In genomic region chrX:15340743-15341142, ce11 we compare ENCODE assay signal across 5 worm cellular contexts.
TF ChIP-seq lines count a peak whose summit lies in the region.

No protein-coding gene starts in this region.

TF ChIP-seq in whole organism, L1 larva, 84 proteins besides CTCF, POLR2A, EP300 and RAD21:
- TF ChIP-seq rnt-1 (tag; optimal IDR thresholded peaks at IDR 0.05; lab: Kevin White, UChicago), result peak; percentile 7
- peak in 2 of 3 experiments; percentile 3 to 13 for TF ChIP-seq ceh-82 (tag; optimal IDR thresholded peaks at IDR 0.05; lab: Kevin White, UChicago)
- TF ChIP-seq lin-14 (GFP tag; optimal IDR thresholded peaks at IDR 0.05; lab: Kevin White, UChicago), result peak; percentile 47
- TF ChIP-seq zip-4 (GFP tag; optimal IDR thresholded peaks at IDR 0.05; lab: Kevin White, UChicago), result no peak
- TF ChIP-seq nhr-19 (GFP tag; conservative IDR thresholded peaks at IDR 0.05; lab: Robert Waterston, UW), result peak; percentile 40
- peak; percentile 37 for TF ChIP-seq nhr-71 (tag; optimal IDR thresholded peaks at IDR 0.05; lab: Kevin White, UChicago)
- TF ChIP-seq snpc-4 (tag; optimal IDR thresholded peaks at IDR 0.05; lab: Kevin White, UChicago), result no peak
- TF ChIP-seq nhr-47 (tag; optimal IDR thresholded peaks at IDR 0.05; lab: Kevin White, UChicago), result peak; percentile 4
- peak; percentile 7 for TF ChIP-seq skn-1 (tag; optimal IDR thresholded peaks at IDR 0.05; lab: Kevin White, UChicago)
- TF ChIP-seq mdl-1 (tag; optimal IDR thresholded peaks at IDR 0.05; lab: Kevin White, UChicago), result peak in 1 of 2 experiments; percentile 72

TF ChIP-seq in whole organism, L3 larva, 47 proteins besides CTCF, POLR2A, EP300 and RAD21:
- TF ChIP-seq elt-2 (tag; optimal IDR thresholded peaks at IDR 0.05; lab: Kevin White, UChicago) (no peak), lin-39 (tag; optimal IDR thresholded peaks at IDR 0.05; lab: Kevin White, UChicago) (peak; percentile 62), pha-4 (tag; optimal IDR thresholded peaks at IDR 0.05; lab: Kevin White, UChicago) (peak; percentile 58), nfya-1 (tag; optimal IDR thresholded peaks at IDR 0.05; lab: Kevin White, UChicago; ENCODE audit: insufficient read depth) (peak; percentile 41), ztf-11 (tag; optimal IDR thresholded peaks at IDR 0.05; lab: Kevin White, UChicago) (no peak), fkh-2 (tag; optimal IDR thresholded peaks at IDR 0.05; lab: Kevin White, UChicago) (no peak), skn-1 (tag; optimal IDR thresholded peaks at IDR 0.05; lab: Kevin White, UChicago) (no peak)
TF ChIP-seq in whole organism, L3 larva: peak in this region for 3.

TF ChIP-seq in whole organism, early embryonic, 17 proteins besides CTCF, POLR2A, EP300 and RAD21:
- TF ChIP-seq scrt-1 (GFP tag; IDR thresholded peaks at IDR 0.05; lab: Robert Waterston, UW), result no peak
- TF ChIP-seq flt-1 (GFP tag; IDR thresholded peaks at IDR 0.05; lab: Robert Waterston, UW), result no peak
- no peak for TF ChIP-seq ceh-36 (tag; optimal IDR thresholded peaks at IDR 0.05; lab: Kevin White, UChicago)
- peak; percentile 21 for TF ChIP-seq hmg-4 (GFP tag; optimal IDR thresholded peaks at IDR 0.05; lab: Kevin White, UChicago)
TF ChIP-seq in whole organism, early embryonic: peak in this region for 1.

TF ChIP-seq in whole organism, midembryonic, 9 proteins besides CTCF, POLR2A, EP300 and RAD21:
- TF ChIP-seq tab-1 (GFP tag; IDR thresholded peaks at IDR 0.05; lab: Robert Waterston, UW) (no peak), ztf-23 (GFP tag; IDR thresholded peaks at IDR 0.05; lab: Robert Waterston, UW) (0 out of 2 replicates have a peak, but pooled peaks have one; percentile 23), flt-1 (GFP tag; IDR thresholded peaks at IDR 0.05; lab: Robert Waterston, UW) (0 out of 2 replicates have a peak, but pooled peaks have one; percentile 40)

TF ChIP-seq in whole organism, young adult, 124 proteins besides CTCF, POLR2A, EP300 and RAD21:
- peak; percentile 48 for TF ChIP-seq ama-1 (optimal IDR thresholded peaks at IDR 0.05; lab: Kevin White, UChicago)
- no peak for TF ChIP-seq ama-1 (GFP tag; optimal IDR thresholded peaks at IDR 0.05; lab: Kevin White, UChicago)
- TF ChIP-seq F22D6.2 (tag; optimal IDR thresholded peaks at IDR 0.05; lab: Kevin White, UChicago), result no peak
- no peak for TF ChIP-seq cebp-1 (GFP tag; IDR thresholded peaks at IDR 0.05; lab: Robert Waterston, UW)
- peak; percentile 40 for TF ChIP-seq cebp-1 (tag; optimal IDR thresholded peaks at IDR 0.05; lab: Kevin White, UChicago)
- peak; percentile 28; the same call in 1 of the 2 replicates for TF ChIP-seq mcd-1 (GFP tag; IDR thresholded peaks at IDR 0.05; lab: Robert Waterston, UW)
- peak; percentile 98 for TF ChIP-seq zfh-2 (GFP tag; conservative IDR thresholded peaks at IDR 0.05; lab: Robert Waterston, UW)
- TF ChIP-seq rec-8 (tag; optimal IDR thresholded peaks at IDR 0.05; lab: Kevin White, UChicago), result no peak
- TF ChIP-seq hmg-1.2 (GFP tag; IDR thresholded peaks at IDR 0.05; lab: Robert Waterston, UW), result 0 out of 2 replicates have a peak, but pooled peaks have one; percentile 5
- TF ChIP-seq attf-5 (GFP tag; optimal IDR thresholded peaks at IDR 0.05; lab: Kevin White, UChicago), result peak; percentile 36
- no peak for TF ChIP-seq die-1 (tag; optimal IDR thresholded peaks at IDR 0.05; lab: Kevin White, UChicago)
- 0 out of 2 replicates have a peak, but pooled peaks have one; percentile 28 for TF ChIP-seq dox-1 (GFP tag; IDR thresholded peaks at IDR 0.05; lab: Robert Waterston, UW)
- peak; percentile 89 for TF ChIP-seq egrh-3 (GFP tag; IDR thresholded peaks at IDR 0.05; lab: Robert Waterston, UW)
- 0 out of 2 replicates have a peak, but pooled peaks have one; percentile 44 for TF ChIP-seq K11D2.4 (GFP tag; IDR thresholded peaks at IDR 0.05; lab: Robert Waterston, UW)
- no peak for TF ChIP-seq Y67H2A.10 (GFP tag; conservative IDR thresholded peaks at IDR 0.05; lab: Robert Waterston, UW)
- peak; percentile 17 for TF ChIP-seq chd-7 (tag; optimal IDR thresholded peaks at IDR 0.05; lab: Kevin White, UChicago)
- peak; percentile 29 for TF ChIP-seq ceh-27 (GFP tag; optimal IDR thresholded peaks at IDR 0.05; lab: Kevin White, UChicago)
